Fruit fly (Drosophila melanogaster): ENCODE data around the gene Rop.
A peak's percentile ranks its signal among the peaks of the same experiment; 100 is the strongest.

Gene Rop

DNA sequence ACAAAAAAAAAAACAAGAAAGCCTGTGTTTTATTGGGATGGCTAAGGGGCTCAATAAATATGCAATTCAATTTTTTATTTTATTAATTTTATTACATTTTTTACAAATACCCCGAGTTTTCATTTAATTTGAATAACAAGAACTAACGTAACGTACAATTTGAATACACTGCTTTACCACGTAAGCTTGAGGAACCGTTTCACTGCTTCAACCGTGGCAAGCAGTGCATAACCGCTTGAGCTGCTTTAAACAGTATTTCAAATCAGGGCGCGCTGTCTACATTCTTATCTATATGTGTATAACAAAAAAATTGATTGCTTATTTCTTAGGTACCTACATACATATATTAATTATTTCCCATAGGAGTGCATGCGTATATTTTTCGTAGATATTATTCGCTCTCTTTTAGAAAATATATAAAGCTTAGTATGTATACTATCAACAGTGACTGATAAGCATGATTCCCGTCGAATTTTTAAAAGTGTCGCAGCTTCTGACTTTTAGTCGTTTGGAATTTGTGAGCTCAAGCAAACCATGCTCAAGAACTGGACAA is 46.0 kb downstream of the Rop start, which contains the start of gene CG14990:
TSS of gene CG14990 (plus strand) at position 503 of the 553 bp plus-strand sequence.
- TF ChIP-seq CG14655 (GFP tag; optimal IDR thresholded peaks at IDR 0.05) (no peak), D1 (tag; optimal IDR thresholded peaks at IDR 0.05) (peak; percentile 97)

DNA sequence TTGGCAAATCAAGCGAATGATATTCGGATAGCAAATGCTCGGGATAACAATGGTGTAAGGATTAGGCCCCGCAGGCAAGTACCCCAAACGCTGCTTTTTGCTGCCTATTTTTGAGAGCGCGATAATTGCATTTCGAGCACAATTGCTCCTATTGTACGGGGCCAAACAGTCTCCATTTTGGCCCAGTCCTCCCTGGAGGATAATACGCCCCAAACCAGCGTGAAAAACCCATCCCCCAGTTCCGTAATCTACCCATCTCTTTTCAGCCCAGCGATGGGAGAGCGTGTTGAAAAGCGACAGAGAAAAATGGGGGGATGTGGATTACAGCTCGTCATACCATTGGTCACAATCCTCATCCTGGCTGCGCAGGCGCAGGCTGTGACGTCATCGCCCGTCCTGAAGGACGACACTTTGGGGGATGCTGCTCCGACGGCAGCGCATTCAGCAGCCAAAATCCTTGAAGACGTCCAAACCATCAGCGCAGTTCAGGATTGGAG is 50.1 kb downstream of the Rop start, which contains the start of gene Gad1:
TSS of gene Gad1 (minus strand) at position 51 of the 497 bp plus-strand sequence.
- TF ChIP-seq Pif1B (GFP tag; optimal IDR thresholded peaks at IDR 0.05), result no peak
- TF ChIP-seq CG34367 (tag; optimal IDR thresholded peaks at IDR 0.05), result no peak

DNA sequence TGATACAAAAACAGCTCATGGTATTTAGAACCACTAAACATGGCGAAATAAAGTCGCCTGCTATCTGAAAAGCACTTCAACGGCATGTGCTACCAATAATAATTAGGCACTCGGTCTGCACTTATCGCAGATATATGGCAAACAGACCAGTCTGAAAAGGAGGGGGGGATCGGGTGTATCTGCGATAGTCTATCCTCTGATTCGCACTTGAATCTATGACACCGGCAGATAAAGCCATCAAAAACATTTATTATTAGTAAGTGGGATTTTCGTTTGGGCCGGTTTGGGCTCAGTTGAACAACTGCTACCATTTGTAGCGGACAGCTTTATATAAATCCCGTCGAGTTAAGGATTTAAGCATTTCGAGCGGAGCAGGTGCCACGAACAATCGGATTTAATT is 51.5 kb downstream of the Rop start, which contains the start of gene CG14989:
TSS of gene CG14989 (plus strand) at position 301 of the 400 bp plus-strand sequence.
- TF ChIP-seq rn (GFP tag; IDR thresholded peaks at IDR 0.05) (no peak), CG14655 (GFP tag; optimal IDR thresholded peaks at IDR 0.05) (no peak), CG9948 (tag; optimal IDR thresholded peaks at IDR 0.05) (no peak), Pif1A (GFP tag; optimal IDR thresholded peaks at IDR 0.05) (no peak), gl (tag; optimal IDR thresholded peaks at IDR 0.05) (no peak), CG32121 (GFP tag; IDR thresholded peaks at IDR 0.05) (no peak), CG8301 (tag; optimal IDR thresholded peaks at IDR 0.05) (no peak)

Measured in whole organism, pupa.